Worm (Caenorhabditis elegans) whole organism, L2 larva: ENCODE data around the gene ikke-1.

ENCODE experiments used
- F13H6.1 ChIP-seq: sonication (generic microtip); optimal IDR thresholded peaks from 2 replicates; lab custom pipeline; 2016; ENCODE audit warnings: missing genetic modification characterization, missing compliant biosample characterization
- R02D3.7 ChIP-seq: fragments of 150-350 bp; optimal IDR thresholded peaks from 2 replicates; lab custom pipeline; 2014; ENCODE audit warnings: missing biosample characterization, missing genetic modification characterization
- ZK546.5 ChIP-seq: sonication (generic microtip); optimal IDR thresholded peaks from 2 replicates; lab custom pipeline; 2017; ENCODE audit warnings: missing biosample characterization, missing genetic modification characterization
- alr-1 ChIP-seq: fragments of 150-350 bp; optimal IDR thresholded peaks from 2 replicates; lab custom pipeline; 2014; ENCODE audit warnings: missing biosample characterization, missing genetic modification characterization
- aly-2 ChIP-seq: fragments of 150-350 bp; optimal IDR thresholded peaks from 2 replicates; lab custom pipeline; 2014; ENCODE audit warnings: missing biosample characterization, missing genetic modification characterization
- ama-1 ChIP-seq: fragments of 150-350 bp; optimal IDR thresholded peaks from 2 replicates; lab custom pipeline; 2018; ENCODE audit warnings: inconsistent platforms
- blmp-1 ChIP-seq: sonication (generic microtip); optimal IDR thresholded peaks from 2 replicates; lab custom pipeline; 2017; ENCODE audit warnings: missing genetic modification characterization, mild to moderate bottlenecking, missing compliant biosample characterization, antibody characterized with exemption, moderate library complexity; ENCODE audit not compliant: insufficient read depth
- ceh-82 ChIP-seq: fragments of 150-350 bp; optimal IDR thresholded peaks from 2 replicates; lab custom pipeline; 2014; ENCODE audit warnings: missing biosample characterization, missing genetic modification characterization
- crh-2 ChIP-seq: sonication (generic microtip); optimal IDR thresholded peaks from 2 replicates; lab custom pipeline; 2017; ENCODE audit warnings: missing biosample characterization, missing genetic modification characterization
- dmd-4 ChIP-seq: sonication (generic microtip); optimal IDR thresholded peaks from 2 replicates; lab custom pipeline; 2017; ENCODE audit warnings: missing biosample characterization, missing genetic modification characterization
- egl-27 ChIP-seq: sonication (generic microtip); optimal IDR thresholded peaks from 3 replicates; lab custom pipeline; 2017; ENCODE audit warnings: missing biosample characterization, missing genetic modification reagents, missing genetic modification characterization
- elt-1 ChIP-seq: fragments of 150-350 bp; optimal IDR thresholded peaks from 2 replicates; lab custom pipeline; 2014; ENCODE audit warnings: missing biosample characterization, missing genetic modification characterization
- fos-1 ChIP-seq: fragments of 150-350 bp; optimal IDR thresholded peaks from 2 replicates; lab custom pipeline; 2014; ENCODE audit warnings: missing biosample characterization, missing genetic modification characterization
- gmeb-1 ChIP-seq: fragments of 150-350 bp; optimal IDR thresholded peaks from 2 replicates; lab custom pipeline; 2014; ENCODE audit warnings: missing biosample characterization, missing genetic modification characterization
- lin-11 ChIP-seq: fragments of 150-350 bp; sonication (generic microtip); optimal IDR thresholded peaks from 2 replicates; lab custom pipeline; 2014; ENCODE audit warnings: missing biosample characterization, missing genetic modification characterization, inconsistent platforms, mixed read lengths
- lsy-2 ChIP-seq, 2 experiments: fragments of 150-350 bp in 1 of 2; sonication (generic microtip) in 1 of 2; optimal IDR thresholded peaks; 2 replicates each; lab custom pipeline; 2014 to 2017; ENCODE audit warnings: missing biosample characterization in 2 of 2, missing genetic modification characterization in 2 of 2
- mab-5 ChIP-seq: fragments of 150-350 bp; optimal IDR thresholded peaks from 2 replicates; lab custom pipeline; 2014; ENCODE audit warnings: missing biosample characterization, missing genetic modification characterization
- nhr-11 ChIP-seq: fragments of 150-350 bp; optimal IDR thresholded peaks from 2 replicates; lab custom pipeline; 2014; ENCODE audit warnings: missing biosample characterization, missing genetic modification characterization
- nhr-12 ChIP-seq: fragments of 150-350 bp; optimal IDR thresholded peaks from 2 replicates; lab custom pipeline; 2014; ENCODE audit warnings: missing biosample characterization, missing genetic modification characterization
- nhr-129 ChIP-seq: fragments of 150-350 bp; optimal IDR thresholded peaks from 2 replicates; lab custom pipeline; 2014; ENCODE audit warnings: missing biosample characterization, missing genetic modification characterization
- nhr-21 ChIP-seq: fragments of 150-350 bp; optimal IDR thresholded peaks from 2 replicates; lab custom pipeline; 2014; ENCODE audit warnings: missing biosample characterization, missing genetic modification characterization
- nhr-237 ChIP-seq: fragments of 150-350 bp; optimal IDR thresholded peaks from 2 replicates; lab custom pipeline; 2014; ENCODE audit warnings: missing biosample characterization, missing genetic modification characterization
- nhr-25 ChIP-seq: fragments of 150-350 bp; sonication (generic microtip); optimal IDR thresholded peaks from 3 replicates; lab custom pipeline; 2014; ENCODE audit warnings: missing biosample characterization, missing genetic modification characterization
- nhr-6 ChIP-seq: fragments of 150-350 bp; optimal IDR thresholded peaks from 2 replicates; lab custom pipeline; 2014; ENCODE audit warnings: missing biosample characterization, missing genetic modification characterization
- nhr-77 ChIP-seq: fragments of 150-350 bp; optimal IDR thresholded peaks from 2 replicates; lab custom pipeline; 2014; ENCODE audit warnings: missing biosample characterization, missing genetic modification characterization
- peb-1 ChIP-seq: fragments of 150-350 bp; optimal IDR thresholded peaks from 2 replicates; lab custom pipeline; 2014; ENCODE audit warnings: missing biosample characterization, missing genetic modification characterization
- sem-4 ChIP-seq: fragments of 150-350 bp; optimal IDR thresholded peaks from 2 replicates; lab custom pipeline; 2014; ENCODE audit warnings: missing biosample characterization, missing genetic modification reagents, missing genetic modification characterization
- skn-1 ChIP-seq: sonication (generic microtip); optimal IDR thresholded peaks from 2 replicates; lab custom pipeline; 2017; ENCODE audit warnings: missing biosample characterization, missing genetic modification characterization
- sma-3 ChIP-seq: sonication (generic microtip); optimal IDR thresholded peaks from 2 replicates; lab custom pipeline; 2016; ENCODE audit warnings: missing genetic modification reagents, missing genetic modification characterization, missing compliant biosample characterization
- sma-9 ChIP-seq, 2 experiments: fragments of 150-350 bp in 1 of 2; sonication (generic microtip) in 1 of 2; optimal IDR thresholded peaks; 2 replicates each; lab custom pipeline; 2014 to 2016; ENCODE audit warnings: missing genetic modification characterization in 2 of 2, mild to moderate bottlenecking in 1 of 2, missing biosample characterization in 1 of 2, missing compliant biosample characterization in 1 of 2, missing genetic modification reagents in 1 of 2, moderate library complexity in 1 of 2
- unc-39 ChIP-seq: fragments of 150-350 bp; optimal IDR thresholded peaks from 2 replicates; lab custom pipeline; 2014; ENCODE audit warnings: missing biosample characterization, missing genetic modification characterization
- ztf-11 ChIP-seq: sonication (generic microtip); optimal IDR thresholded peaks from 2 replicates; lab custom pipeline; 2017; ENCODE audit warnings: missing biosample characterization, missing genetic modification characterization

Gene ikke-1

DNA sequence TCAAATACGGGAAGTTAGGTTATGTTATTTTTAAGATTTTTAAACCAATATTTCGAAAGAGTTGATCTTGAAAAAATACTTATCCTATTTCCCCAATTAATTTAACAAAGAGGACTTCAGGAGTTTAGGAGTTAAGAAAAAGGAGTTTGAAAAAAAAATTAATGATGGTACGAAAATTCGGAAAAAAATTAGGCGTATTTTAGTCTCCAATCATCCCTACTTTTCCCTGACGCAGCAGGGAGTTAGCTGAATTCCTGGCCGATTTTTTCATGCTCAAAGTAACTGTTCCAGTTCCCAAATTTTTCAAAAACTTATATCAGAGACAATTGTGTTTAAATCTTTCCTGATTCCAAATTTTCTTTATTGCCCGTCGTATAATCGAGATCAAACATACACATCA, 26.9 kb downstream of the ikke-1 start:
- TF ChIP-seq crh-2 (tag; lab: Kevin White, UChicago) (no peak), F13H6.1 (tag; lab: Kevin White, UChicago) (no peak), skn-1 (tag; lab: Kevin White, UChicago) (no peak), alr-1 (tag; lab: Kevin White, UChicago) (no peak), nhr-21 (no peak), fos-1 (no peak), blmp-1 (tag; lab: Kevin White, UChicago) (no peak), nhr-12 (tag; lab: Kevin White, UChicago) (no peak), nhr-129 (no peak), nhr-6 (tag; lab: Kevin White, UChicago) (no peak), nhr-11 (tag; lab: Kevin White, UChicago) (no peak), ZK546.5 (tag; lab: Kevin White, UChicago) (no peak), sma-9 (GFP tag; optimal IDR thresholded peaks at IDR 0.05; lab: Kevin White, UChicago) (no peak), sma-9 (tag; optimal IDR thresholded peaks at IDR 0.05; lab: Kevin White, UChicago) (no peak), sma-3 (no peak), nhr-77 (tag; lab: Kevin White, UChicago) (no peak)

DNA sequence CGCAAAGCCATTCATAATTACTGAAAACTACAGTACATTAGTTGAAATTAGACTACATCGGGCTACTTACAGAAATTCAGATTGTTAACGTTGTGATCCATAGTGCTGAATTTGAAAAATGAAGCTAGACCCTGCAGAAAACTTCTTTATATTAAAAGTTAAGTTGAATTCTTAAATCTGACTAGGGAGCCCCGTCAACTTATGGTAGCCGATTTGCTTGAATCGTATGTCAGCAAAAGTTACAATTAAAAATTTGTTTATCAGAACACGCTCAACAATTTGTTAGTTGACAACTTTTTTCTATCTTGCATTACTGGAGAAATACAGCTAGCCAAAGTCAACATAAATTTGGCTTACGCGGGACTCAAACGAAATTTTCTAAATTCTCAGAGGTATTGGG, 28.0 kb downstream of the ikke-1 start, which contains the start of gene F59B2.14:
Gene F59B2.14, minus strand, starts transcription at position 101 of the 400 bp plus-strand sequence.
- no peak for TF ChIP-seq elt-1 (tag; lab: Kevin White, UChicago)
- no peak for TF ChIP-seq nhr-77 (tag; lab: Kevin White, UChicago)
- no peak for TF ChIP-seq nhr-11 (tag; lab: Kevin White, UChicago)
- TF ChIP-seq mab-5 (tag; lab: Kevin White, UChicago), result no peak
- no peak for TF ChIP-seq unc-39 (tag; lab: Kevin White, UChicago)
- no peak for TF ChIP-seq ZK546.5 (tag; lab: Kevin White, UChicago)
- TF ChIP-seq peb-1 (tag; lab: Kevin White, UChicago), result no peak
- TF ChIP-seq nhr-21, result no peak
- no peak for TF ChIP-seq blmp-1 (tag; lab: Kevin White, UChicago)
- no peak for TF ChIP-seq sem-4 (tag; lab: Kevin White, UChicago)
- TF ChIP-seq nhr-237, result no peak
- no peak for TF ChIP-seq ztf-11 (tag; lab: Kevin White, UChicago)
- TF ChIP-seq F13H6.1 (tag; lab: Kevin White, UChicago), result no peak
- TF ChIP-seq, all 48 proteins: peak for 0

DNA sequence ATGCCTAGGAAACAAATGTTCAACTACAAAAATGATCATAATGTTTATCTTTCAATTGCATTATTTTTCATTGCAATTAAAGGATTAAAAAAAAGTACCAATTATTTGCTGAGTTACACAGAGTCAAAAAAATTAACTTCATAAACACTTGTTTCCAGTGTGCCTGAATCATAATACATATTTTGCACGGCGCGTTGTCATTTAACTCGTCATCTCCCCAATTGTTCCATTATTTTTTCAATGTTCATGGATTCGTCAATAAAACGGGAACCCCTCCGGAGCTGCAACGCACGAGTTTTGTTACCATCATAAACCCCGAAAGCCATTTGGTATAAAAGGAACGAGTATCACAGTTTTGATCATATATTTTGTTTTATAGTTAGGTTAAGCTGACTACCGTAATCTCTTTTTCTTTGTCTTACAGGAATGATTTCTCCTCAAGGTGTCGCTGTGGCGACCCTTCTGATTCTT, 33.3 kb downstream of the ikke-1 start, which contains the start of gene F59B2.12:
Gene F59B2.12, plus strand, starts transcription at position 421 of the 471 bp plus-strand sequence.
- TF ChIP-seq peb-1 (tag; lab: Kevin White, UChicago) (no peak), dmd-4 (tag; lab: Kevin White, UChicago) (no peak), sma-9 (GFP tag; optimal IDR thresholded peaks at IDR 0.05; lab: Kevin White, UChicago) (no peak), sma-9 (tag; optimal IDR thresholded peaks at IDR 0.05; lab: Kevin White, UChicago) (no peak), aly-2 (no peak), nhr-25 (tag; lab: Kevin White, UChicago) (no peak), lin-11 (tag; lab: Kevin White, UChicago) (no peak), crh-2 (tag; lab: Kevin White, UChicago) (no peak), R02D3.7 (no peak), egl-27 (no peak), ceh-82 (tag; lab: Kevin White, UChicago) (no peak), nhr-21 (no peak), F13H6.1 (tag; lab: Kevin White, UChicago) (no peak), gmeb-1 (tag; lab: Kevin White, UChicago) (no peak), lsy-2 (tag; optimal IDR thresholded peaks at IDR 0.05; lab: Kevin White, UChicago) (no peak), ztf-11 (tag; lab: Kevin White, UChicago) (no peak), nhr-237 (no peak), mab-5 (tag; lab: Kevin White, UChicago) (no peak)

DNA sequence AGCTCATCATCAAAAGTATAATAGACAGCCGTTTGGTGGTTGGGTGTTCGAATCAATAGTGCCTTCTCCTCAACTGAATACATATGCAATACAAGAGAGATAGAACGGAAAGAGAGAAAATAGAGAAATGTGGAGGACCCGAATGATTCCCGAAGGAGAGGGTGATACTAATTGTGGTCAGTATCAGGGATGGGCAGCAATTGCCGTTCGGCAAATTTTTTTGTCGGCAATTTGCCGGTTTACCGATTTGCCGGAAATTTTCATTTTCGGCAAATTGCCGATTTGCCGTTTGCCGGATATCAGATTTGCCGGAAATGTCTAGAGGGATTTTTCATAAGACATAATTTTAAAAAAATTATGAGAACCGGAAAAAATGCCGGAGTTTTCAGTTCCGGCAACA, 38.2 kb downstream of the ikke-1 start, which contains the start of gene F59B2.9:
Gene F59B2.9, minus strand, starts transcription at position 101 of the 400 bp plus-strand sequence.
- no peak for TF ChIP-seq ztf-11 (tag; lab: Kevin White, UChicago)
- no peak for TF ChIP-seq nhr-25 (tag; lab: Kevin White, UChicago)
- TF ChIP-seq ama-1 (lab: Kevin White, UChicago), result no peak
- no peak for TF ChIP-seq sma-9 (GFP tag; optimal IDR thresholded peaks at IDR 0.05; lab: Kevin White, UChicago)
- no peak for TF ChIP-seq sma-9 (tag; optimal IDR thresholded peaks at IDR 0.05; lab: Kevin White, UChicago)
- no peak for TF ChIP-seq fos-1

DNA sequence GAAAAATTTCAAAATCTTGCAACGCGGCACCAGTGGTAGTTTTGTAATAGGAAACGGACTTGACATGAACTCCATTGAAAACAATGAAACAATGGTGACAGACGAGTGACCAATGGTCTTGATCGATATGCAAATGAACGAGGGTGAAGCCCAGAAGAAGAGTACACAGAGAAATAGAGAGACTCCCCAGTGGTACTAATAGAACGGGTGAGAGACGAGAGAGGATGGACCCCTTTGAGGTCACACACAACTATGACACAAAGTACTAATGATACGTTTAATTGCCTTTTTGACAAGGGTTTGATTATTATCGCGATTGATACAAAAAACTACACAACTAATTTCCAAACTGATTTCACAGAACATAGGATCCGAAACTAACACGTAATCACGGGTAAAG, 40.5 kb downstream of the ikke-1 start, which contains the start of gene F59B2.8:
Gene F59B2.8, minus strand, starts transcription at position 151 of the 400 bp plus-strand sequence.
- TF ChIP-seq sma-9 (GFP tag; optimal IDR thresholded peaks at IDR 0.05; lab: Kevin White, UChicago), result no peak
- no peak for TF ChIP-seq sma-9 (tag; optimal IDR thresholded peaks at IDR 0.05; lab: Kevin White, UChicago)
- no peak for TF ChIP-seq ZK546.5 (tag; lab: Kevin White, UChicago)
- TF ChIP-seq lin-11 (tag; lab: Kevin White, UChicago), result no peak
- TF ChIP-seq unc-39 (tag; lab: Kevin White, UChicago), result no peak
